Fruit fly (Drosophila melanogaster) whole organism, embryonic: Measurements from ENCODE around the gene CG12990.

Experiments used
- ATbp ChIP-seq: fragments of 200-800 bp; sonication (Bioruptor generic); optimal IDR thresholded peaks from 2 replicates; lab custom pipeline; 2017; ENCODE audit warnings: missing biosample characterization, mild to moderate bottlenecking, missing genetic modification characterization, missing genetic modification reagents
- Atf3 ChIP-seq: fragments of 200-800 bp; sonication (Bioruptor generic); optimal IDR thresholded peaks from 3 replicates; lab custom pipeline; 2016; ENCODE audit warnings: missing biosample characterization, missing genetic modification characterization
- CG10959 ChIP-seq: fragments of 200-800 bp; sonication (Bioruptor generic); IDR thresholded peaks from 2 replicates; pipeline ENCODE4 v1.3.6; 2022; ENCODE audit warnings: missing biosample characterization, missing genetic modification characterization
- CG12942 ChIP-seq: fragments of 200-800 bp; sonication (Bioruptor generic); optimal IDR thresholded peaks from 3 replicates; lab custom pipeline; 2016; ENCODE audit warnings: missing biosample characterization, missing genetic modification characterization
- CG13775 ChIP-seq: fragments of 200-800 bp; sonication (Bioruptor generic); optimal IDR thresholded peaks from 3 replicates; lab custom pipeline; 2017; ENCODE audit warnings: missing biosample characterization, mild to moderate bottlenecking, missing genetic modification characterization
- CG16813 ChIP-seq: fragments of 200-800 bp; sonication (Bioruptor generic); IDR thresholded peaks from 3 replicates; pipeline ENCODE4 v1.3.6; 2022; ENCODE audit warnings: missing biosample characterization, missing genetic modification characterization; ENCODE audit not compliant: partially characterized antibody
- CG17361 ChIP-seq: fragments of 200-800 bp; sonication (Bioruptor generic); IDR thresholded peaks from 3 replicates; pipeline ENCODE4 v1.3.6; 2022; ENCODE audit warnings: missing biosample characterization, missing genetic modification characterization
- CG17385 ChIP-seq: fragments of 200-800 bp; sonication (Bioruptor generic); optimal IDR thresholded peaks from 3 replicates; lab custom pipeline; 2018; ENCODE audit warnings: missing biosample characterization, mild to moderate bottlenecking, missing genetic modification characterization
- CG2712 ChIP-seq: fragments of 200-800 bp; optimal IDR thresholded peaks from 3 replicates; lab custom pipeline; 2019; ENCODE audit warnings: missing biosample characterization, mild to moderate bottlenecking, missing genetic modification characterization, moderate library complexity
- CG31441 ChIP-seq: fragments of 200-800 bp; sonication (Bioruptor generic); IDR thresholded peaks from 2 replicates; pipeline ENCODE4 v1.3.6; 2022; ENCODE audit warnings: missing biosample characterization, missing genetic modification characterization
- CG32772 ChIP-seq: fragments of 200-800 bp; sonication (Bioruptor generic); IDR thresholded peaks from 2 replicates; pipeline ENCODE4 v1.3.6; 2022; ENCODE audit warnings: missing biosample characterization, missing genetic modification characterization
- CG4404 ChIP-seq: fragments of 200-800 bp; sonication (Bioruptor generic); IDR thresholded peaks from 2 replicates; pipeline ENCODE4 v1.3.6; 2022; ENCODE audit warnings: missing biosample characterization, missing genetic modification characterization
- CG7987 ChIP-seq: fragments of 200-800 bp; sonication (Bioruptor generic); optimal IDR thresholded peaks from 2 replicates; lab custom pipeline; 2018; ENCODE audit warnings: missing biosample characterization, mild to moderate bottlenecking, missing genetic modification characterization, moderate library complexity
- CG8944 ChIP-seq: fragments of 200-800 bp; sonication (Bioruptor generic); optimal IDR thresholded peaks from 3 replicates; lab custom pipeline; 2016; ENCODE audit warnings: missing biosample characterization, missing genetic modification characterization
- CoRest ChIP-seq: fragments of 200-800 bp; sonication (Bioruptor generic); optimal IDR thresholded peaks from 3 replicates; lab custom pipeline; 2018; ENCODE audit warnings: missing biosample characterization, mild to moderate bottlenecking, missing genetic modification characterization, moderate library complexity
- D19A ChIP-seq: fragments of 200-800 bp; optimal IDR thresholded peaks from 3 replicates; lab custom pipeline; 2019; ENCODE audit warnings: missing biosample characterization, mild to moderate bottlenecking, missing genetic modification characterization, moderate library complexity
- HHEX ChIP-seq: fragments of 200-800 bp; sonication (Bioruptor generic); optimal IDR thresholded peaks from 3 replicates; lab custom pipeline; 2017; ENCODE audit warnings: missing biosample characterization, mild to moderate bottlenecking, missing genetic modification characterization, missing genetic modification reagents
- HLH54F ChIP-seq: fragments of 200-800 bp; sonication (Bioruptor generic); optimal IDR thresholded peaks from 3 replicates; lab custom pipeline; 2016; ENCODE audit warnings: missing biosample characterization, missing genetic modification characterization
- Hand ChIP-seq: fragments of 200-800 bp; sonication (Bioruptor generic); optimal IDR thresholded peaks from 2 replicates; lab custom pipeline; 2017; ENCODE audit warnings: mild to moderate bottlenecking, missing biosample characterization, missing genetic modification reagents, missing genetic modification characterization
- Hmx ChIP-seq: fragments of 200-800 bp; sonication (Bioruptor generic); optimal IDR thresholded peaks from 2 replicates; lab custom pipeline; 2016; ENCODE audit warnings: missing biosample characterization, missing genetic modification characterization
- Jarid2 ChIP-seq: fragments of 200-800 bp; sonication (Bioruptor generic); optimal IDR thresholded peaks from 3 replicates; lab custom pipeline; 2017; ENCODE audit warnings: mild to moderate bottlenecking, missing biosample characterization, missing genetic modification reagents, missing genetic modification characterization
- NC2β ChIP-seq: fragments of 200-800 bp; sonication (Bioruptor generic); optimal IDR thresholded peaks from 2 replicates; lab custom pipeline; 2016; ENCODE audit warnings: missing biosample characterization, missing genetic modification characterization
- Nf-YB ChIP-seq: fragments of 200-800 bp; sonication (Bioruptor generic); optimal IDR thresholded peaks from 3 replicates; lab custom pipeline; 2019; ENCODE audit warnings: missing biosample characterization, mild to moderate bottlenecking, missing genetic modification characterization, moderate library complexity
- Scr ChIP-seq: fragments of 200-800 bp; sonication (Bioruptor generic); IDR thresholded peaks from 2 replicates; pipeline ENCODE4 v1.3.6; 2022; ENCODE audit warnings: missing biosample characterization, missing genetic modification characterization; ENCODE audit not compliant: partially characterized antibody
- Side ChIP-seq: fragments of 200-800 bp; sonication (Bioruptor generic); optimal IDR thresholded peaks from 2 replicates; lab custom pipeline; 2016; ENCODE audit warnings: missing biosample characterization, missing genetic modification characterization
- cg ChIP-seq: fragments of 200-800 bp; sonication (Bioruptor generic); optimal IDR thresholded peaks from 3 replicates; lab custom pipeline; 2019; ENCODE audit warnings: missing biosample characterization, mild to moderate bottlenecking, missing genetic modification characterization, moderate library complexity
- chif ChIP-seq, 2 experiments: fragments of 200-800 bp; sonication (Bioruptor generic); optimal IDR thresholded peaks; 3 replicates each; lab custom pipeline; 2016; ENCODE audit warnings: missing biosample characterization in 2 of 2, missing genetic modification characterization in 2 of 2
- chm ChIP-seq: fragments of 200-800 bp; sonication (Bioruptor generic); IDR thresholded peaks from 2 replicates; pipeline ENCODE4 v1.3.6; 2022; ENCODE audit warnings: missing biosample characterization, missing genetic modification characterization
- corto ChIP-seq: fragments of 200-800 bp; sonication (Bioruptor generic); optimal IDR thresholded peaks from 2 replicates; lab custom pipeline; 2016; ENCODE audit warnings: missing biosample characterization, mild to moderate bottlenecking, missing genetic modification characterization, moderate library complexity
- danr ChIP-seq: fragments of 200-800 bp; sonication (Bioruptor generic); IDR thresholded peaks from 2 replicates; pipeline ENCODE4 v1.3.6; 2022; ENCODE audit warnings: missing biosample characterization, missing genetic modification characterization
- dimm ChIP-seq: fragments of 200-800 bp; sonication (Bioruptor generic); IDR thresholded peaks from 2 replicates; pipeline ENCODE4 v1.3.6; 2022; ENCODE audit warnings: missing biosample characterization, missing genetic modification characterization
- gro ChIP-seq: fragments of 200-800 bp; sonication (Bioruptor generic); optimal IDR thresholded peaks from 2 replicates; lab custom pipeline; 2016; ENCODE audit warnings: missing biosample characterization, missing genetic modification characterization
- gsb-n ChIP-seq: fragments of 200-800 bp; sonication (Bioruptor generic); optimal IDR thresholded peaks from 3 replicates; lab custom pipeline; 2018; ENCODE audit warnings: missing biosample characterization, mild to moderate bottlenecking, missing genetic modification characterization
- ham ChIP-seq: fragments of 200-800 bp; sonication (Bioruptor generic); IDR thresholded peaks from 2 replicates; pipeline ENCODE4 v1.3.6; 2022; ENCODE audit warnings: missing biosample characterization, missing genetic modification characterization
- jigr1 ChIP-seq: fragments of 200-800 bp; sonication (Bioruptor generic); IDR thresholded peaks from 3 replicates; pipeline ENCODE4 v1.3.6; 2022; ENCODE audit warnings: missing biosample characterization, missing genetic modification characterization
- jing ChIP-seq: fragments of 200-800 bp; sonication (Bioruptor generic); optimal IDR thresholded peaks from 2 replicates; lab custom pipeline; 2018; ENCODE audit warnings: missing biosample characterization, mild to moderate bottlenecking, missing genetic modification characterization
- kah ChIP-seq: fragments of 200-800 bp; sonication (Bioruptor generic); optimal IDR thresholded peaks from 2 replicates; lab custom pipeline; 2018; ENCODE audit warnings: missing biosample characterization, mild to moderate bottlenecking, missing genetic modification characterization
- knrl ChIP-seq: fragments of 200-800 bp; sonication (Bioruptor generic); IDR thresholded peaks from 3 replicates; pipeline ENCODE4 v1.3.6; 2022; ENCODE audit warnings: missing biosample characterization, missing genetic modification characterization; ENCODE audit not compliant: partially characterized antibody
- luna ChIP-seq: fragments of 200-800 bp; sonication (Bioruptor generic); optimal IDR thresholded peaks from 2 replicates; lab custom pipeline; 2016; ENCODE audit warnings: missing biosample characterization, missing genetic modification characterization
- org-1 ChIP-seq: fragments of 200-800 bp; sonication (Bioruptor generic); optimal IDR thresholded peaks from 2 replicates; lab custom pipeline; 2017; ENCODE audit warnings: missing biosample characterization, missing genetic modification characterization
- p53 ChIP-seq: fragments of 200-800 bp; sonication (Bioruptor generic); optimal IDR thresholded peaks from 2 replicates; lab custom pipeline; 2016; ENCODE audit warnings: missing biosample characterization, missing genetic modification characterization
- pros ChIP-seq: fragments of 200-800 bp; sonication (Bioruptor generic); optimal IDR thresholded peaks from 3 replicates; lab custom pipeline; 2019; ENCODE audit warnings: missing biosample characterization, mild to moderate bottlenecking, missing genetic modification characterization, moderate library complexity
- salm ChIP-seq: fragments of 200-800 bp; sonication (Bioruptor generic); optimal IDR thresholded peaks from 2 replicates; lab custom pipeline; 2018; ENCODE audit warnings: missing biosample characterization, mild to moderate bottlenecking, missing genetic modification characterization
- shn ChIP-seq: fragments of 200-800 bp; sonication (Bioruptor generic); optimal IDR thresholded peaks from 3 replicates; lab custom pipeline; 2016; ENCODE audit warnings: missing biosample characterization, missing genetic modification characterization
- sim ChIP-seq: fragments of 200-800 bp; sonication (Bioruptor generic); IDR thresholded peaks from 2 replicates; pipeline ENCODE4 v1.3.6; 2022; ENCODE audit warnings: missing biosample characterization, missing genetic modification characterization
- stwl ChIP-seq: fragments of 200-800 bp; sonication (Bioruptor generic); optimal IDR thresholded peaks from 3 replicates; lab custom pipeline; 2018; ENCODE audit warnings: missing biosample characterization, mild to moderate bottlenecking, missing genetic modification characterization, moderate library complexity
- tll ChIP-seq, 2 experiments: fragments of 200-800 bp in 1 of 2; fragments of >200 bp in 1 of 2; sonication (Bioruptor generic) in 1 of 2; optimal IDR thresholded peaks; 2 replicates each; lab custom pipeline; 2017 to 2019; ENCODE audit warnings: missing biosample characterization in 2 of 2, missing genetic modification characterization in 2 of 2, mild to moderate bottlenecking in 1 of 2, moderate library complexity in 1 of 2
- zen2 ChIP-seq: fragments of 200-800 bp; sonication (Bioruptor generic); IDR thresholded peaks from 3 replicates; pipeline ENCODE4 v1.3.6; 2022; ENCODE audit warnings: missing biosample characterization, missing genetic modification characterization; ENCODE audit not compliant: partially characterized antibody
- zf30C ChIP-seq: fragments of 200-800 bp; sonication (Bioruptor generic); optimal IDR thresholded peaks from 3 replicates; lab custom pipeline; 2018; ENCODE audit warnings: missing biosample characterization, mild to moderate bottlenecking, missing genetic modification characterization

CG12990 gene

DNA sequence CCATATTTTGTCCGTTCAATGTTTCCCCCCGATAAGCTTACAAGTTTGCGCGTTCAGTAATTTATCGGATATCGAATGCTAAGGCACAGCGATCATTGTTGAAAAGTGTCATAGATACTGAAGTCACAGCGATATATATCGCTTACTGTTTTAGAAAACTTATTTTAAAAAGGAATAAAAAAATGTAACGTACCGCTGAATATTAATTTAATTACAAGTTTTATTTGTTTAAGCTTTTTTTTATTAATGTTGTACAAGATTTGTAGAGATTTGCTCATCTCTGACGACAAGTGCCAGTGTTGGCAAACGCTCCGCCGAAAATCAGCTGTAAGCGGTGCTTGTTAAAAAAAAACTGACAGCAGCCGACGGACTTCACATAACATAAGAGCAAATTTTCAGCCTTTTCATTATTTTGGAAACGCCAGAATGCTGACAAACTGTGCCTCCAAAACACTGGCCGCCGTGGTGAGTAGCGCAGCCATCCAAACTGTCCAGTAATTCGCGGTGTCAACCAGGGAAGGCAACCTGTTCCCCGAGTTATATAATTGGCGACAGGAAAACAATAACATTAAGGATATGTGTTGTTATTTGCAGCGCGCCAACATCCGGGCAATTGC, 39.6 kb downstream of the CG12990 start, which contains the start of the genes corolla and ND-24 (continued):
- TF ChIP-seq CG10959 (peak; percentile 85), chif (GFP tag; optimal IDR thresholded peaks at IDR 0.05; lab: Kevin White, UChicago) (peak; percentile 79 to 81), kah (GFP tag; lab: Kevin White, UChicago) (peak; percentile 53), ATbp (GFP tag; lab: Kevin White, UChicago) (peak; percentile 35), zen2 (GFP tag; lab: Robert Waterston, UW) (no peak; the same call in 2 of the 3 replicates), CG16813 (GFP tag; lab: Robert Waterston, UW) (peak; percentile 89), CG17361 (peak; percentile 84; the same call in 2 of the 3 replicates), org-1 (GFP tag; lab: Kevin White, UChicago) (no peak), jing (no peak), danr (GFP tag; lab: Robert Waterston, UW) (peak; percentile 79), corto (no peak), Hmx (GFP tag; lab: Kevin White, UChicago) (peak; percentile 54), CG7987 (GFP tag; lab: Kevin White, UChicago) (peak; percentile 31), stwl (tag; lab: Kevin White, UChicago) (peak; percentile 77), jigr1 (GFP tag; lab: Robert Waterston, UW) (peak; percentile 57; the same call in 2 of the 3 replicates), Side (GFP tag; lab: Kevin White, UChicago) (peak; percentile 76), CG32772 (GFP tag; lab: Robert Waterston, UW) (peak; percentile 91), HLH54F (GFP tag; lab: Kevin White, UChicago) (peak; percentile 90), CG2712 (tag; lab: Kevin White, UChicago) (peak; percentile 83), dimm (peak; percentile 59), Nf-YB (peak; percentile 45), D19A (tag; lab: Kevin White, UChicago) (peak; percentile 37), CG8944 (peak; percentile 81), chm (GFP tag; lab: Robert Waterston, UW) (peak; percentile 70), CG17385 (GFP tag; lab: Kevin White, UChicago) (peak; percentile 75), Scr (peak; percentile 91), CG12942 (GFP tag; lab: Kevin White, UChicago) (peak; percentile 85), cg (GFP tag; lab: Kevin White, UChicago) (no peak), CG13775 (GFP tag; lab: Kevin White, UChicago) (peak; percentile 85), salm (peak; percentile 16), Jarid2 (no peak), sim (peak; percentile 79), pros (GFP tag; lab: Kevin White, UChicago) (no peak), tll (GFP tag; optimal IDR thresholded peaks at IDR 0.05; lab: Kevin White, UChicago) (peak in 1 of 2 experiments; percentile 22), HHEX (peak; percentile 59), CG4404 (GFP tag; lab: Robert Waterston, UW) (peak; percentile 80), CG31441 (GFP tag; lab: Robert Waterston, UW) (no peak; the same call in none of the 2 replicates), NC2β (GFP tag; lab: Kevin White, UChicago) (peak; percentile 75), luna (GFP tag; lab: Kevin White, UChicago) (peak; percentile 64), p53 (GFP tag; lab: Kevin White, UChicago) (no peak), CoRest (peak; percentile 82), Atf3 (peak; percentile 72), zf30C (GFP tag; lab: Kevin White, UChicago) (no peak), ham (no peak), shn (GFP tag; lab: Kevin White, UChicago) (peak; percentile 69), gro (peak; percentile 86), gsb-n (peak; percentile 56), knrl (peak; percentile 90), Hand (no peak)
